Worm (Caenorhabditis elegans) whole organism, L4/young adult: ENCODE measurements around the gene lipl-4.

Experiments
- W03F9.2 ChIP-seq: fragments of 150-350 bp; optimal IDR thresholded peaks from 2 replicates; lab custom pipeline; 2014; ENCODE audit warnings: missing biosample characterization, missing genetic modification characterization
- dao-5 ChIP-seq: sonication (generic microtip); optimal IDR thresholded peaks from 2 replicates; lab custom pipeline; 2016; ENCODE audit warnings: missing genotype, missing genetic modification characterization, moderate library complexity, missing compliant biosample characterization
- him-1 ChIP-seq: sonication (generic microtip); optimal IDR thresholded peaks from 2 replicates; lab custom pipeline; 2016; ENCODE audit warnings: missing genotype, missing genetic modification reagents, missing genetic modification characterization, missing compliant biosample characterization

The lipl-4 gene

DNA sequence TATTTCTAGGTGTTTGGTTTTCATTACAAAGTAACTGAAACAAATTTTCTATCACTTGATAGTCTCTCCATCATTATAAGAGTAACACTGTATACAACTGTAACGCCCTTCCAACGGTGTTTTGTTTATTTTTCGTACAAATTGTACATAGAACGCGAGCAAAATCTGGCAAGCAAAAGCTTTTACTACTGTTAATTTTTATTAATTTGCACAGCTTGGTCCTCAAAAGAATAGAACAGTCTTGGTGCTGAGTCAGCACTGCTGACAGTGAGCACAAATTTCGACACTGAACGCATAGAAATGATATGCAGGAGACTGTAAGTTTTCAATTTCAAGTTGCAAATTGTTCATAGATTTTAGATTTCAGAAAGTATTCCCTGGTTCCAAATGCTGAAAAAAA is 40.3 kb downstream of the lipl-4 start, which contains the start of gene ZK1055.2:
TSS of gene ZK1055.2 (plus strand) at position 301 of the 400 bp plus-strand sequence.
- TF ChIP-seq dao-5 (tag; lab: Kevin White, UChicago) (no peak), him-1 (tag; lab: Kevin White, UChicago) (no peak), W03F9.2 (no peak)

DNA sequence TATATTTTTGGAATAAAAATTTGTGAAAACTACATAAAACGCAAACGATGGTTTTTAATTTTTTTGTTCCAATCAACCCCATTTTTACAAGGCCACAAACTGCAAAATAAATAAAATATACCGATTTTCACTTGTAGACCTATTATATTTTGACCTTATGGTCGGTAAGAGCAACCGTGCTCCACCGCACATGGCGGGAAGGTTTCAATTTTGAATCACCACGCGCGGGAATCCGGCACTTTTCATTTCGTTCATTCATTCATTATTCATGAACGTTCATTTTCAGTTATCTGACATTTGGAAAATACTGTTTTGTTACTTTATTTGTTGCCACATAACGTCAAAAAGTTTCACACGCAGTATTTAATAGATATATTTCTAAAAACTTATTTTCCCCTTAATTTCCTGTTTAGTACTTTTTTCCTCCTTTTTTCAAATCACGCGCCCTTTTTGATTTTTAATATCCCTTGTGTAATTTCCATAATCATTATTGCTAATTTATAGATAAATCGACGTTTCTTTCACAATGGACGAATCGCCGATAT is 43.8 kb downstream of the lipl-4 start, which contains the start of gene hcp-1:
TSS of gene hcp-1 (plus strand) at position 495 of the 545 bp plus-strand sequence.
- TF ChIP-seq dao-5 (tag; lab: Kevin White, UChicago) (no peak), W03F9.2 (no peak), him-1 (tag; lab: Kevin White, UChicago) (no peak)
